Fruit fly (Drosophila melanogaster) whole organism, embryonic: ENCODE data around the gene Spc25.

ENCODE experiments used
- CG10654 ChIP-seq: fragments of 200-800 bp; sonication (Bioruptor generic); optimal IDR thresholded peaks from 2 replicates; lab custom pipeline; 2016; ENCODE audit warnings: missing biosample characterization, missing genetic modification characterization
- CG10959 ChIP-seq: fragments of 200-800 bp; sonication (Bioruptor generic); IDR thresholded peaks from 2 replicates; pipeline ENCODE4 v1.3.6; 2022; ENCODE audit warnings: missing biosample characterization, missing genetic modification characterization
- CG12071 ChIP-seq: fragments of 200-800 bp; sonication (Bioruptor generic); optimal IDR thresholded peaks from 3 replicates; lab custom pipeline; 2018; ENCODE audit warnings: missing biosample characterization, mild to moderate bottlenecking, missing genetic modification characterization
- CG12942 ChIP-seq: fragments of 200-800 bp; sonication (Bioruptor generic); optimal IDR thresholded peaks from 3 replicates; lab custom pipeline; 2016; ENCODE audit warnings: missing biosample characterization, missing genetic modification characterization
- CG13296 ChIP-seq: fragments of 200-800 bp; sonication (Bioruptor generic); optimal IDR thresholded peaks from 3 replicates; lab custom pipeline; 2018; ENCODE audit warnings: missing biosample characterization, mild to moderate bottlenecking, missing genetic modification characterization
- CG14441 ChIP-seq: fragments of 200-800 bp; sonication (Bioruptor generic); IDR thresholded peaks from 2 replicates; pipeline ENCODE4 v1.3.6; 2022; ENCODE audit warnings: missing biosample characterization, missing genetic modification characterization
- CG1529 ChIP-seq: fragments of 200-800 bp; sonication (Bioruptor generic); optimal IDR thresholded peaks from 3 replicates; lab custom pipeline; 2018; ENCODE audit warnings: missing biosample characterization, missing genetic modification characterization
- CG1647 ChIP-seq: fragments of 200-800 bp; sonication (Bioruptor generic); optimal IDR thresholded peaks from 3 replicates; lab custom pipeline; 2016; ENCODE audit warnings: missing biosample characterization, missing genetic modification characterization
- CG16863 ChIP-seq: fragments of 200-800 bp; sonication (Bioruptor generic); optimal IDR thresholded peaks from 3 replicates; lab custom pipeline; 2016; ENCODE audit warnings: missing biosample characterization, missing genetic modification characterization
- CG17612 ChIP-seq: fragments of 200-800 bp; sonication (Bioruptor generic); IDR thresholded peaks from 2 replicates; pipeline ENCODE4 v1.3.6; 2022; ENCODE audit warnings: missing biosample characterization, missing genetic modification characterization
- CG18619 ChIP-seq: fragments of 200-800 bp; sonication (Bioruptor generic); optimal IDR thresholded peaks from 3 replicates; lab custom pipeline; 2017; ENCODE audit warnings: missing biosample characterization, mild to moderate bottlenecking, missing genetic modification characterization
- CG30020 ChIP-seq: fragments of 200-800 bp; optimal IDR thresholded peaks from 2 replicates; lab custom pipeline; 2019; ENCODE audit warnings: missing biosample characterization, mild to moderate bottlenecking, missing genetic modification characterization, moderate library complexity
- CG3065 ChIP-seq: fragments of 200-800 bp; sonication (Bioruptor generic); optimal IDR thresholded peaks from 2 replicates; lab custom pipeline; 2016; ENCODE audit warnings: missing biosample characterization, missing genetic modification characterization
- CG31365 ChIP-seq: fragments of 200-800 bp; sonication (Bioruptor generic); optimal IDR thresholded peaks from 2 replicates; lab custom pipeline; 2018; ENCODE audit warnings: missing biosample characterization, mild to moderate bottlenecking, missing genetic modification characterization
- CG32767 ChIP-seq: fragments of 200-800 bp; sonication (Bioruptor generic); IDR thresholded peaks from 2 replicates; pipeline ENCODE4 v1.3.6; 2022; ENCODE audit warnings: missing biosample characterization, missing genetic modification characterization
- CG34376 ChIP-seq: fragments of 200-800 bp; sonication (Bioruptor generic); optimal IDR thresholded peaks from 2 replicates; lab custom pipeline; 2018; ENCODE audit warnings: missing biosample characterization, mild to moderate bottlenecking, missing genetic modification characterization
- CG4424 ChIP-seq: fragments of 200-800 bp; sonication (Bioruptor generic); optimal IDR thresholded peaks from 3 replicates; lab custom pipeline; 2016; ENCODE audit warnings: missing biosample characterization, missing genetic modification characterization
- CG4617 ChIP-seq: fragments of 200-800 bp; sonication (Bioruptor generic); optimal IDR thresholded peaks from 3 replicates; lab custom pipeline; 2016; ENCODE audit warnings: missing biosample characterization, missing genetic modification characterization, borderline replicate concordance
- CG4730 ChIP-seq: fragments of 200-800 bp; sonication (Bioruptor generic); IDR thresholded peaks from 2 replicates; pipeline ENCODE4 v1.3.6; 2022; ENCODE audit warnings: missing biosample characterization, missing genetic modification characterization
- CG6654 ChIP-seq: fragments of 200-800 bp; sonication (Bioruptor generic); optimal IDR thresholded peaks from 2 replicates; lab custom pipeline; 2017; ENCODE audit warnings: missing biosample characterization, mild to moderate bottlenecking, missing genetic modification characterization
- CG6765 ChIP-seq: fragments of 200-800 bp; sonication (Bioruptor generic); optimal IDR thresholded peaks from 3 replicates; lab custom pipeline; 2017; ENCODE audit warnings: missing biosample characterization, mild to moderate bottlenecking, missing genetic modification characterization
- CG7786 ChIP-seq: fragments of 200-800 bp; sonication (Bioruptor generic); optimal IDR thresholded peaks from 2 replicates; lab custom pipeline; 2016; ENCODE audit warnings: missing biosample characterization, missing genetic modification characterization
- CG8290 ChIP-seq, 3 experiments: fragments of 200-800 bp; sonication (Bioruptor generic); optimal IDR thresholded peaks; 2 replicates each; lab custom pipeline; 2016 to 2019; ENCODE audit warnings: missing biosample characterization in 3 of 3, missing genetic modification characterization in 3 of 3, mild to moderate bottlenecking in 2 of 3, moderate library complexity in 1 of 3
- H15 ChIP-seq: fragments of 200-800 bp; sonication (Bioruptor generic); IDR thresholded peaks from 3 replicates; pipeline ENCODE4 v1.3.6; 2022; ENCODE audit warnings: missing biosample characterization, missing genetic modification characterization
- MBD-R2 ChIP-seq: fragments of 200-800 bp; sonication (Bioruptor generic); IDR thresholded peaks from 2 replicates; pipeline ENCODE4 v1.3.6; 2022; ENCODE audit warnings: missing biosample characterization, missing genetic modification characterization
- Ptx1 ChIP-seq: fragments of 200-800 bp; sonication (Bioruptor generic); IDR thresholded peaks from 2 replicates; pipeline ENCODE4 v1.3.6; 2022; ENCODE audit warnings: missing biosample characterization, missing genetic modification characterization
- Six4 ChIP-seq: fragments of 200-800 bp; sonication (Bioruptor generic); optimal IDR thresholded peaks from 2 replicates; lab custom pipeline; 2016; ENCODE audit warnings: missing biosample characterization, missing genetic modification characterization
- Sry-δ ChIP-seq: fragments of 200-800 bp; sonication (Bioruptor generic); optimal IDR thresholded peaks from 2 replicates; lab custom pipeline; 2016; ENCODE audit warnings: missing biosample characterization, missing genetic modification characterization
- Usf ChIP-seq: fragments of 200-800 bp; sonication (Bioruptor generic); optimal IDR thresholded peaks from 2 replicates; lab custom pipeline; 2017; ENCODE audit warnings: missing genotype, missing biosample characterization, missing genetic modification characterization
- amos ChIP-seq: fragments of 200-800 bp; sonication (Bioruptor generic); IDR thresholded peaks from 2 replicates; pipeline ENCODE4 v1.3.6; 2022; ENCODE audit warnings: missing biosample characterization, missing genetic modification characterization; ENCODE audit not compliant: partially characterized antibody
- ase ChIP-seq: fragments of 200-800 bp; sonication (Bioruptor generic); IDR thresholded peaks from 3 replicates; pipeline ENCODE4 v1.3.6; 2022; ENCODE audit warnings: missing biosample characterization, missing genetic modification characterization
- chn ChIP-seq: fragments of 200-800 bp; sonication (Bioruptor generic); optimal IDR thresholded peaks from 2 replicates; lab custom pipeline; 2016; ENCODE audit warnings: missing biosample characterization, missing genetic modification characterization
- dmrt11E ChIP-seq: fragments of 200-800 bp; sonication (Bioruptor generic); optimal IDR thresholded peaks from 3 replicates; lab custom pipeline; 2018; ENCODE audit warnings: missing biosample characterization, mild to moderate bottlenecking, missing genetic modification characterization, moderate library complexity
- dmrt99B ChIP-seq: fragments of 200-800 bp; sonication (Bioruptor generic); optimal IDR thresholded peaks from 2 replicates; lab custom pipeline; 2018; ENCODE audit warnings: missing biosample characterization, mild to moderate bottlenecking, missing genetic modification characterization, moderate library complexity
- dpn ChIP-seq, 2 experiments: fragments of 200-800 bp; sonication (Bioruptor generic); optimal IDR thresholded peaks; 3 replicates each; lab custom pipeline; 2016; ENCODE audit warnings: missing biosample characterization in 2 of 2, missing genetic modification characterization in 2 of 2
- dysf ChIP-seq: fragments of 200-800 bp; sonication (Bioruptor generic); IDR thresholded peaks from 3 replicates; pipeline ENCODE4 v1.3.6; 2022; ENCODE audit warnings: missing biosample characterization, missing genetic modification characterization
- ems ChIP-seq: fragments of 200-800 bp; sonication (Bioruptor generic); optimal IDR thresholded peaks from 3 replicates; lab custom pipeline; 2016; ENCODE audit warnings: missing biosample characterization, missing genetic modification characterization
- gsb ChIP-seq: fragments of 200-800 bp; sonication (Bioruptor generic); IDR thresholded peaks from 2 replicates; pipeline ENCODE4 v1.3.6; 2022; ENCODE audit warnings: missing biosample characterization, missing genetic modification characterization
- hth ChIP-seq: fragments of >200 bp; optimal IDR thresholded peaks from 2 replicates; lab custom pipeline; 2017; ENCODE audit warnings: inconsistent platforms
- klu ChIP-seq: fragments of 200-800 bp; sonication (Bioruptor generic); IDR thresholded peaks from 2 replicates; pipeline ENCODE4 v1.3.6; 2022; ENCODE audit warnings: missing biosample characterization, missing genetic modification characterization
- lab ChIP-seq: fragments of 200-800 bp; sonication (Bioruptor generic); optimal IDR thresholded peaks from 3 replicates; lab custom pipeline; 2017; ENCODE audit warnings: missing biosample characterization, missing genetic modification characterization, mild to moderate bottlenecking, moderate library complexity, missing genetic modification reagents
- lilli ChIP-seq: fragments of 200-800 bp; sonication (Bioruptor generic); optimal IDR thresholded peaks from 3 replicates; lab custom pipeline; 2016; ENCODE audit warnings: missing biosample characterization, missing genetic modification characterization
- nom ChIP-seq: fragments of 200-800 bp; sonication (Bioruptor generic); optimal IDR thresholded peaks from 2 replicates; lab custom pipeline; 2017; ENCODE audit warnings: missing biosample characterization, missing genetic modification characterization, mild to moderate bottlenecking, moderate library complexity, missing genetic modification reagents
- pnt ChIP-seq: fragments of 200-800 bp; sonication (Bioruptor generic); optimal IDR thresholded peaks from 3 replicates; lab custom pipeline; 2016; ENCODE audit warnings: missing biosample characterization, missing genetic modification characterization
- salm ChIP-seq: fragments of 200-800 bp; sonication (Bioruptor generic); optimal IDR thresholded peaks from 2 replicates; lab custom pipeline; 2018; ENCODE audit warnings: missing biosample characterization, mild to moderate bottlenecking, missing genetic modification characterization
- sens ChIP-seq: fragments of 200-800 bp; sonication (Bioruptor generic); peaks from one replicate; lab custom pipeline; 2016; ENCODE audit warnings: missing biosample characterization, missing genetic modification characterization
- ssp ChIP-seq: fragments of 200-800 bp; sonication (Bioruptor generic); IDR thresholded peaks from 2 replicates; pipeline ENCODE4 v1.3.6; 2022; ENCODE audit warnings: missing biosample characterization, missing genetic modification characterization
- tx ChIP-seq: fragments of 200-800 bp; sonication (Bioruptor generic); optimal IDR thresholded peaks from 2 replicates; lab custom pipeline; 2016; ENCODE audit warnings: missing biosample characterization, missing genetic modification characterization
- unc-4 ChIP-seq: fragments of 200-800 bp; sonication (Bioruptor generic); IDR thresholded peaks from 2 replicates; pipeline ENCODE4 v1.3.6; 2022; ENCODE audit warnings: missing biosample characterization, missing genetic modification characterization; ENCODE audit not compliant: partially characterized antibody
- zen2 ChIP-seq: fragments of 200-800 bp; sonication (Bioruptor generic); IDR thresholded peaks from 3 replicates; pipeline ENCODE4 v1.3.6; 2022; ENCODE audit warnings: missing biosample characterization, missing genetic modification characterization; ENCODE audit not compliant: partially characterized antibody

Gene Spc25

dm6 chr3R:12985828-12986530 lies 24.4 kb downstream of the Spc25 start, which contains the start of gene CG31342 (continued):
- TF ChIP-seq CG17612 (no peak), nom (GFP tag; lab: Kevin White, UChicago) (peak; percentile 5), Sry-δ (GFP tag; lab: Kevin White, UChicago) (peak; percentile 57), chn (no peak), CG3065 (GFP tag; lab: Kevin White, UChicago) (no peak), lilli (peak; percentile 46), dysf (GFP tag; lab: Robert Waterston, UW) (no peak), CG30020 (peak; percentile 93), dpn (GFP tag; optimal IDR thresholded peaks at IDR 0.05; lab: Kevin White, UChicago) (peak in 1 of 2 experiments; percentile 10), CG14441 (GFP tag; lab: Robert Waterston, UW) (no peak), CG6654 (no peak), CG8290 (GFP tag; optimal IDR thresholded peaks at IDR 0.05; lab: Kevin White, UChicago) (no peak), CG8290 (tag; optimal IDR thresholded peaks at IDR 0.05; lab: Kevin White, UChicago) (no peak), klu (GFP tag; lab: Robert Waterston, UW) (no peak), lab (GFP tag; lab: Kevin White, UChicago) (no peak), CG1529 (GFP tag; lab: Kevin White, UChicago) (no peak), CG4617 (GFP tag; lab: Kevin White, UChicago) (peak; percentile 93), sens (GFP tag; lab: Kevin White, UChicago) (peak; percentile 94), CG10959 (GFP tag; lab: Robert Waterston, UW) (no peak), CG12071 (GFP tag; lab: Kevin White, UChicago) (no peak), gsb (GFP tag; lab: Robert Waterston, UW) (no peak), dmrt11E (tag; lab: Kevin White, UChicago) (peak; percentile 54), CG13296 (GFP tag; lab: Kevin White, UChicago) (peak; percentile 48), CG34376 (GFP tag; lab: Kevin White, UChicago) (peak; percentile 38), CG31365 (no peak), salm (tag; lab: Kevin White, UChicago) (no peak), MBD-R2 (GFP tag; lab: Robert Waterston, UW) (peak; percentile 50; the same call in 1 of the 2 replicates), CG10654 (no peak), CG1647 (no peak), CG6765 (GFP tag; lab: Kevin White, UChicago) (peak; percentile 22), H15 (GFP tag; lab: Robert Waterston, UW) (no peak), CG12942 (GFP tag; lab: Kevin White, UChicago) (no peak), ase (GFP tag; lab: Robert Waterston, UW) (no peak), CG7786 (no peak), dmrt99B (tag; lab: Kevin White, UChicago) (no peak), hth (lab: Kevin White, UChicago) (no peak), ems (no peak), CG32767 (no peak), Ptx1 (GFP tag; lab: Robert Waterston, UW) (peak; percentile 24; the same call in 1 of the 2 replicates), ssp (GFP tag; lab: Robert Waterston, UW) (peak; percentile 66), zen2 (peak; percentile 54; the same call in 1 of the 3 replicates), tx (GFP tag; lab: Kevin White, UChicago) (no peak), CG4730 (no peak), unc-4 (peak; percentile 71), pnt (GFP tag; lab: Kevin White, UChicago) (no peak), Six4 (GFP tag; lab: Kevin White, UChicago) (peak; percentile 61), CG4424 (GFP tag; lab: Kevin White, UChicago) (no peak), amos (peak; percentile 75; the same call in 1 of the 2 replicates), CG18619 (GFP tag; lab: Kevin White, UChicago) (peak; percentile 2), CG16863 (GFP tag; lab: Kevin White, UChicago) (no peak), Usf (GFP tag; lab: Kevin White, UChicago) (no peak)
